Fruit fly (Drosophila melanogaster): ENCODE measurements around the gene TpnC73F.
A peak's percentile ranks its signal among the peaks of the same experiment; 100 is the strongest.

TpnC73F gene

dm6 chr3L:17051472-17051871 lies 5.6 kb downstream of the TpnC73F start:
- TF ChIP-seq yki (optimal IDR thresholded peaks at IDR 0.05): no peak
- peak; percentile 7 for TF ChIP-seq YL-1 (GFP tag; optimal IDR thresholded peaks at IDR 0.05)
- TF ChIP-seq Drgx (GFP tag; IDR thresholded peaks at IDR 0.05): no peak
- TF ChIP-seq Ets97D (GFP tag; optimal IDR thresholded peaks at IDR 0.05): no peak
- no peak for TF ChIP-seq Hmr (GFP tag; optimal IDR thresholded peaks at IDR 0.05)
- TF ChIP-seq onecut (GFP tag; IDR thresholded peaks at IDR 0.05): peak; percentile 96
- TF ChIP-seq dm (GFP tag; optimal IDR thresholded peaks at IDR 0.05): no peak
- peak; percentile 1 for TF ChIP-seq CG10543 (GFP tag; optimal IDR thresholded peaks at IDR 0.05)
- TF ChIP-seq vvl (GFP tag; IDR thresholded peaks at IDR 0.05): 0 out of 2 replicates have a peak, but pooled peaks have one; percentile 0
- peak; percentile 49 for TF ChIP-seq CG15601 (tag; optimal IDR thresholded peaks at IDR 0.05)
- TF ChIP-seq Eip74EF (GFP tag; optimal IDR thresholded peaks at IDR 0.05): peak in 1 of 2 experiments; percentile 14
- TF ChIP-seq Dll (GFP tag; IDR thresholded peaks at IDR 0.05; ENCODE audit: partially characterized antibody): peak; percentile 48; the same call in 1 of the 4 replicates
- TF ChIP-seq Hmx (GFP tag; optimal IDR thresholded peaks at IDR 0.05): no peak
- TF ChIP-seq MBD-R2 (GFP tag; IDR thresholded peaks at IDR 0.05): 0 out of 2 replicates have a peak, but pooled peaks have one; percentile 9
- TF ChIP-seq sna (GFP tag; IDR thresholded peaks at IDR 0.05; ENCODE audit: partially characterized antibody): 0 out of 2 replicates have a peak, but pooled peaks have one; percentile 10
- TF ChIP-seq crol (GFP tag; IDR thresholded peaks at IDR 0.05): peak; percentile 47; the same call in 1 of the 2 replicates
- TF ChIP-seq CG34422 (GFP tag; IDR thresholded peaks at IDR 0.05): no peak
- TF ChIP-seq Opbp (GFP tag; IDR thresholded peaks at IDR 0.05; ENCODE audit: partially characterized antibody): 0 out of 3 replicates have a peak, but pooled peaks have one; percentile 1

DNA sequence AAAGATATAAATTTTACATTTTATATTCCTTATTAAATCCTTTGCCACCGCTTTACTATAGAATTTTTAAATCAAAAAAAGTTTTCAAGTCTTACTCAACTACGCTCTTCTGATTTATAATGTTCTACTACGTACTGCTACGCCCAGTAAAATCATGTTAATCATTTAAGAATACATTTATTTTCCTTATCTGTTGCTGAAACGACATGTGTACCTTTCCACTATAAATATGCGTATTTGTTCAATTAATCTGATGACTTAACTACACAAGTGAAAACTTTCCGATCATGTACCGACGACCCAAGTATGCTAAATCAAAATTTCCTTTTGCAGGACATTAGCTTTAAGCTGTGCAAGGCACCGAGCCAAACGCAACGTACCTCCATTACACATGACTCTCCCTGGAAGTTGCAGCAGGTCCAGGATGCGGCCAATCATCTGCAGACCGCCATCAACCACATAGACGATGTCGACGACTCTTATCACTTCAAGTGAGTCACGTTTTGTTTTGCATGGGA lies 6.6 kb downstream of the TpnC73F start:
- TF ChIP-seq disco-r (GFP tag; optimal IDR thresholded peaks at IDR 0.05) (no peak), CG7745 (tag; optimal IDR thresholded peaks at IDR 0.05) (no peak), sens (GFP tag) (peak; percentile 76), gem (tag; optimal IDR thresholded peaks at IDR 0.05) (peak; percentile 12), Ets65A (GFP tag) (no peak), CG6813 (GFP tag; optimal IDR thresholded peaks at IDR 0.05) (peak; percentile 20), CG8765 (GFP tag; IDR thresholded peaks at IDR 0.05) (no peak), Asciz (GFP tag; optimal IDR thresholded peaks at IDR 0.05) (peak; percentile 13), CG11560 (tag; IDR thresholded peaks at IDR 0.05) (no peak), CG33557 (GFP tag; optimal IDR thresholded peaks at IDR 0.05) (peak; percentile 30), onecut (GFP tag; IDR thresholded peaks at IDR 0.05) (peak; percentile 14; the same call in 1 of the 2 replicates), Sox100B (GFP tag; optimal IDR thresholded peaks at IDR 0.05) (peak; percentile 35), bab2 (GFP tag; optimal IDR thresholded peaks at IDR 0.05) (peak; percentile 18), CG33213 (GFP tag; optimal IDR thresholded peaks at IDR 0.05) (no peak), sim (GFP tag; IDR thresholded peaks at IDR 0.05) (0 out of 2 replicates have a peak, but pooled peaks have one; percentile 7), Sry-β (GFP tag; optimal IDR thresholded peaks at IDR 0.05) (no peak), CG8290 (GFP tag; optimal IDR thresholded peaks at IDR 0.05) (no peak), CG8290 (tag; optimal IDR thresholded peaks at IDR 0.05) (peak in 1 of 2 experiments; percentile 17), CG11504 (tag; optimal IDR thresholded peaks at IDR 0.05) (peak; percentile 35), Max (GFP tag; optimal IDR thresholded peaks at IDR 0.05) (peak; percentile 5), CG6654 (GFP tag; optimal IDR thresholded peaks at IDR 0.05) (no peak), CG9797 (GFP tag; optimal IDR thresholded peaks at IDR 0.05) (no peak), Blimp-1 (GFP tag; optimal IDR thresholded peaks at IDR 0.05) (peak; percentile 12), CG14710 (tag; optimal IDR thresholded peaks at IDR 0.05) (peak; percentile 6), Ssrp (tag; optimal IDR thresholded peaks at IDR 0.05) (no peak), CG15601 (tag; optimal IDR thresholded peaks at IDR 0.05) (peak; percentile 40), CG8944 (GFP tag; optimal IDR thresholded peaks at IDR 0.05) (no peak), phol (tag; optimal IDR thresholded peaks at IDR 0.05) (no peak), CHES-1-like (GFP tag; optimal IDR thresholded peaks at IDR 0.05) (no peak), ATbp (GFP tag; optimal IDR thresholded peaks at IDR 0.05) (peak; percentile 19), ro (GFP tag; IDR thresholded peaks at IDR 0.05) (no peak), tup (GFP tag; optimal IDR thresholded peaks at IDR 0.05) (no peak), trem (tag; optimal IDR thresholded peaks at IDR 0.05) (no peak)
